Fruit fly (Drosophila melanogaster): ENCODE results near the gene CG14313.

Gene CG14313

dm6 chr3R:18235879-18236278, 44.1 kb upstream of the CG14313 start, which contains the start of gene repo (continued):
- 0 out of 4 replicates have a peak, but pooled peaks have one; percentile 40 for TF ChIP-seq Dll (GFP tag; IDR thresholded peaks at IDR 0.05; ENCODE audit: partially characterized antibody)
- TF ChIP-seq Hmr (GFP tag; optimal IDR thresholded peaks at IDR 0.05), result no peak
- no peak for TF ChIP-seq chinmo (GFP tag; IDR thresholded peaks at IDR 0.05; ENCODE audit: partially characterized antibody)
- TF ChIP-seq seq (GFP tag; IDR thresholded peaks at IDR 0.05), result no peak
- peak; percentile 36; the same call in 1 of the 2 replicates for TF ChIP-seq CG32772 (GFP tag; IDR thresholded peaks at IDR 0.05)
- no peak for TF ChIP-seq CG14965 (GFP tag; optimal IDR thresholded peaks at IDR 0.05; ENCODE audit: borderline replicate concordance)
- TF ChIP-seq bbx (GFP tag; IDR thresholded peaks at IDR 0.05; ENCODE audit: partially characterized antibody), result peak; percentile 27; the same call in 1 of the 2 replicates
- TF ChIP-seq nerfin-1 (tag; optimal IDR thresholded peaks at IDR 0.05), result peak; percentile 43
- peak; percentile 6 for TF ChIP-seq Deaf1 (tag; optimal IDR thresholded peaks at IDR 0.05)
- TF ChIP-seq CG18619 (GFP tag; optimal IDR thresholded peaks at IDR 0.05), result no peak
- 0 out of 3 replicates have a peak, but pooled peaks have one; percentile 22 for TF ChIP-seq ci (GFP tag; IDR thresholded peaks at IDR 0.05)
- TF ChIP-seq C15 (GFP tag; IDR thresholded peaks at IDR 0.05), result no peak
- no peak for TF ChIP-seq CG3065 (GFP tag; optimal IDR thresholded peaks at IDR 0.05)
- no peak for TF ChIP-seq ase (GFP tag; IDR thresholded peaks at IDR 0.05)
- TF ChIP-seq Nf-YA (GFP tag; IDR thresholded peaks at IDR 0.05), result peak; percentile 89
- TF ChIP-seq CG5180 (GFP tag; optimal IDR thresholded peaks at IDR 0.05), result peak; percentile 12
- 0 out of 3 replicates have a peak, but pooled peaks have one; percentile 53 for TF ChIP-seq CG2199 (GFP tag; IDR thresholded peaks at IDR 0.05)
- peak; percentile 89 for TF ChIP-seq Adf1 (GFP tag; IDR thresholded peaks at IDR 0.05)
- TF ChIP-seq Nf-YC (tag; optimal IDR thresholded peaks at IDR 0.05), result peak; percentile 98
- no peak for TF ChIP-seq Taf1 (GFP tag; IDR thresholded peaks at IDR 0.05)
- TF ChIP-seq Fer1 (GFP tag; optimal IDR thresholded peaks at IDR 0.05), result no peak
- TF ChIP-seq lola (GFP tag; optimal IDR thresholded peaks at IDR 0.05), result no peak
- TF ChIP-seq grn (GFP tag; optimal IDR thresholded peaks at IDR 0.05), result no peak
- peak; percentile 93 for TF ChIP-seq gcm (GFP tag; optimal IDR thresholded peaks at IDR 0.05)
- no peak for TF ChIP-seq Aef1 (GFP tag; IDR thresholded peaks at IDR 0.05)
- no peak for TF ChIP-seq Sry-β (GFP tag; optimal IDR thresholded peaks at IDR 0.05)
- no peak for TF ChIP-seq luna (GFP tag; optimal IDR thresholded peaks at IDR 0.05)
- no peak for TF ChIP-seq pb (GFP tag; optimal IDR thresholded peaks at IDR 0.05)
- TF ChIP-seq CG12155 (GFP tag; optimal IDR thresholded peaks at IDR 0.05), result no peak
- TF ChIP-seq shn (GFP tag; optimal IDR thresholded peaks at IDR 0.05), result no peak
- no peak for TF ChIP-seq Antp (GFP tag; optimal IDR thresholded peaks at IDR 0.05)
- TF ChIP-seq Jarid2 (GFP tag; optimal IDR thresholded peaks at IDR 0.05), result peak; percentile 47
- TF ChIP-seq HHEX (GFP tag; optimal IDR thresholded peaks at IDR 0.05), result no peak
- TF ChIP-seq Kr (GFP tag; optimal IDR thresholded peaks at IDR 0.05), result no peak
- TF ChIP-seq Xbp1 (GFP tag; optimal IDR thresholded peaks at IDR 0.05), result no peak
- no peak for TF ChIP-seq da (GFP tag; optimal IDR thresholded peaks at IDR 0.05)
- peak; percentile 3 for TF ChIP-seq CG15601 (tag; optimal IDR thresholded peaks at IDR 0.05)
- TF ChIP-seq usp (GFP tag; optimal IDR thresholded peaks at IDR 0.05), result no peak
- 0 out of 3 replicates have a peak, but pooled peaks have one; percentile 30 for TF ChIP-seq Opbp (GFP tag; IDR thresholded peaks at IDR 0.05; ENCODE audit: partially characterized antibody)
- TF ChIP-seq CG2116 (GFP tag; optimal IDR thresholded peaks at IDR 0.05), result no peak

dm6 chr3R:18234699-18235257, 43.0 kb upstream of the CG14313 start:
- no peak for TF ChIP-seq Poxn (GFP tag; IDR thresholded peaks at IDR 0.05)
- no peak for TF ChIP-seq CG11696 (GFP tag; IDR thresholded peaks at IDR 0.05)
- no peak for TF ChIP-seq Stat92E (GFP tag; optimal IDR thresholded peaks at IDR 0.05)
- no peak for TF ChIP-seq cato (GFP tag; optimal IDR thresholded peaks at IDR 0.05; ENCODE audit: borderline replicate concordance)
- no peak for TF ChIP-seq CG12071 (GFP tag; optimal IDR thresholded peaks at IDR 0.05)
- TF ChIP-seq ato (GFP tag; IDR thresholded peaks at IDR 0.05; ENCODE audit: partially characterized antibody), result no peak
- no peak for TF ChIP-seq br (optimal IDR thresholded peaks at IDR 0.05)
- no peak for TF ChIP-seq Vsx1 (GFP tag; optimal IDR thresholded peaks at IDR 0.05)
- peak; percentile 66 for TF ChIP-seq Ets65A (GFP tag)
- TF ChIP-seq CG7271 (tag; optimal IDR thresholded peaks at IDR 0.05), result no peak
- TF ChIP-seq rib (GFP tag; IDR thresholded peaks at IDR 0.05), result no peak
- TF ChIP-seq CG10366 (GFP tag; IDR thresholded peaks at IDR 0.05), result no peak
